Worm (Caenorhabditis elegans): ENCODE data around the gene tbb-6.

- no peak for TF ChIP-seq skn-1 (tag; optimal IDR thresholded peaks at IDR 0.05)
- no peak for TF ChIP-seq snpc-4 (tag; optimal IDR thresholded peaks at IDR 0.05)
- TF ChIP-seq nhr-77 (tag; optimal IDR thresholded peaks at IDR 0.05): no peak
- no peak for TF ChIP-seq mdl-1 (tag; optimal IDR thresholded peaks at IDR 0.05)
- no peak for TF ChIP-seq egl-27 (tag; optimal IDR thresholded peaks at IDR 0.05)
- no peak for TF ChIP-seq alr-1 (tag; optimal IDR thresholded peaks at IDR 0.05)
- no peak for TF ChIP-seq ztf-11 (tag; optimal IDR thresholded peaks at IDR 0.05)
Measured at ce11 chrV:12241126-12241525, 20.2 kb upstream of the tbb-6 start, which contains the start of gene ttr-22.
